Worm (Caenorhabditis elegans) whole organism, L3 larva: ENCODE measurements around the gene sax-3.

Experiments used
- R02D3.7 ChIP-seq: fragments of 150-350 bp; optimal IDR thresholded peaks from 2 replicates; lab custom pipeline; 2014; ENCODE audit warnings: missing biosample characterization, missing genetic modification characterization
- ZK546.5 ChIP-seq: sonication (generic microtip); optimal IDR thresholded peaks from 2 replicates; lab custom pipeline; 2017; ENCODE audit warnings: missing biosample characterization, missing genetic modification characterization
- aly-2 ChIP-seq: fragments of 150-350 bp; optimal IDR thresholded peaks from 2 replicates; lab custom pipeline; 2014; ENCODE audit warnings: missing biosample characterization, missing genetic modification characterization
- ama-1 ChIP-seq: fragments of 150-350 bp; optimal IDR thresholded peaks from 2 replicates; lab custom pipeline; 2018
- ceh-28 ChIP-seq: fragments of 150-350 bp; optimal IDR thresholded peaks from 2 replicates; lab custom pipeline; 2014; ENCODE audit warnings: missing biosample characterization, missing genetic modification reagents, missing genetic modification characterization
- ceh-9 ChIP-seq: sonication (generic microtip); optimal IDR thresholded peaks from 2 replicates; lab custom pipeline; 2018; ENCODE audit warnings: missing biosample characterization, missing genetic modification characterization
- daf-12 ChIP-seq: fragments of 150-350 bp; optimal IDR thresholded peaks from 2 replicates; lab custom pipeline; 2014; ENCODE audit warnings: missing biosample characterization, missing genetic modification reagents, missing genetic modification characterization
- egl-27 ChIP-seq: sonication (generic microtip); optimal IDR thresholded peaks from 4 replicates; lab custom pipeline; 2017; ENCODE audit warnings: missing biosample characterization, missing genetic modification reagents, missing genetic modification characterization
- elt-1 ChIP-seq: fragments of 150-350 bp; optimal IDR thresholded peaks from 2 replicates; lab custom pipeline; 2014; ENCODE audit warnings: missing biosample characterization, missing genetic modification characterization
- elt-2 ChIP-seq: sonication (generic microtip); optimal IDR thresholded peaks from 2 replicates; lab custom pipeline; 2016; ENCODE audit warnings: missing genetic modification reagents, mild to moderate bottlenecking, missing genetic modification characterization, missing compliant biosample characterization
- elt-3 ChIP-seq, 3 experiments: fragments of 150-350 bp in 1 of 3; sonication (generic microtip) in 2 of 3; optimal IDR thresholded peaks; 2 replicates in 2 of 3; 4 replicates in 1 of 3; lab custom pipeline; 2014 to 2017; ENCODE audit warnings: missing biosample characterization in 3 of 3, missing genetic modification characterization in 3 of 3
- eor-1 ChIP-seq, 2 experiments: fragments of 150-350 bp; optimal IDR thresholded peaks; 2 replicates each; lab custom pipeline; 2014 to 2018; ENCODE audit warnings: missing biosample characterization in 2 of 2, missing genetic modification characterization in 2 of 2
- fkh-10 ChIP-seq: sonication (generic microtip); optimal IDR thresholded peaks from 2 replicates; lab custom pipeline; 2017; ENCODE audit warnings: missing biosample characterization, missing genetic modification reagents, missing genetic modification characterization
- fkh-2 ChIP-seq: fragments of 150-350 bp; optimal IDR thresholded peaks from 2 replicates; lab custom pipeline; 2014; ENCODE audit warnings: missing biosample characterization, missing genetic modification reagents, missing genetic modification characterization
- fos-1 ChIP-seq: fragments of 150-350 bp; optimal IDR thresholded peaks from 2 replicates; lab custom pipeline; 2014; ENCODE audit warnings: missing biosample characterization, missing genetic modification characterization
- lsy-12 ChIP-seq: sonication (generic microtip); optimal IDR thresholded peaks from 2 replicates; lab custom pipeline; 2016; ENCODE audit warnings: mild to moderate bottlenecking, missing genetic modification characterization, missing compliant biosample characterization
- mdl-1 ChIP-seq: fragments of 150-350 bp; optimal IDR thresholded peaks from 2 replicates; lab custom pipeline; 2014; ENCODE audit warnings: missing biosample characterization, missing genetic modification characterization
- nhr-12 ChIP-seq: fragments of 150-350 bp; optimal IDR thresholded peaks from 2 replicates; lab custom pipeline; 2014; ENCODE audit warnings: missing biosample characterization, missing genetic modification characterization
- nhr-23 ChIP-seq: fragments of 150-350 bp; optimal IDR thresholded peaks from 2 replicates; lab custom pipeline; 2014; ENCODE audit warnings: missing biosample characterization, missing genetic modification reagents, missing genetic modification characterization
- nhr-237 ChIP-seq: fragments of 150-350 bp; optimal IDR thresholded peaks from 2 replicates; lab custom pipeline; 2014; ENCODE audit warnings: missing biosample characterization, missing genetic modification characterization
- nhr-25 ChIP-seq: sonication (generic microtip); optimal IDR thresholded peaks from 2 replicates; lab custom pipeline; 2017; ENCODE audit warnings: missing biosample characterization, missing genetic modification characterization
- nhr-28 ChIP-seq: fragments of 150-350 bp; optimal IDR thresholded peaks from 2 replicates; lab custom pipeline; 2014; ENCODE audit warnings: missing biosample characterization, missing genetic modification characterization
- nhr-43 ChIP-seq: sonication (generic microtip); optimal IDR thresholded peaks from 2 replicates; lab custom pipeline; 2016; ENCODE audit warnings: mild to moderate bottlenecking, missing genetic modification characterization, missing compliant biosample characterization; ENCODE audit not compliant: poor library complexity, severe bottlenecking
- nhr-67 ChIP-seq: fragments of 150-350 bp; optimal IDR thresholded peaks from 2 replicates; lab custom pipeline; 2014; ENCODE audit warnings: missing biosample characterization, missing genetic modification characterization
- nhr-76 ChIP-seq: fragments of 150-350 bp; sonication (generic microtip); optimal IDR thresholded peaks from 5 replicates; lab custom pipeline; 2014; ENCODE audit warnings: missing biosample characterization, missing genetic modification characterization
- pha-4 ChIP-seq: fragments of 150-350 bp; optimal IDR thresholded peaks from 2 replicates; lab custom pipeline; 2014; ENCODE audit warnings: missing biosample characterization, missing genetic modification reagents, missing genetic modification characterization
- pqm-1 ChIP-seq: fragments of 150-350 bp; optimal IDR thresholded peaks from 2 replicates; lab custom pipeline; 2017; ENCODE audit warnings: missing biosample characterization, missing genetic modification characterization, inconsistent platforms
- sea-2 ChIP-seq: fragments of 150-350 bp; sonication (generic microtip); optimal IDR thresholded peaks from 4 replicates; lab custom pipeline; 2014; ENCODE audit warnings: missing biosample characterization, missing genetic modification reagents, missing genetic modification characterization
- skn-1 ChIP-seq: fragments of 150-350 bp; optimal IDR thresholded peaks from 2 replicates; lab custom pipeline; 2014; ENCODE audit warnings: missing biosample characterization, missing genetic modification characterization
- snpc-4 ChIP-seq: fragments of 150-350 bp; optimal IDR thresholded peaks from 2 replicates; lab custom pipeline; 2014; ENCODE audit warnings: missing biosample characterization, missing genetic modification characterization
- unc-39 ChIP-seq: sonication (generic microtip); optimal IDR thresholded peaks from 4 replicates; lab custom pipeline; 2017; ENCODE audit warnings: missing biosample characterization, missing genetic modification characterization
- unc-62 ChIP-seq: fragments of 150-350 bp; sonication (generic microtip); optimal IDR thresholded peaks from 4 replicates; lab custom pipeline; 2014; ENCODE audit warnings: missing biosample characterization, missing genetic modification reagents, missing genetic modification characterization
- ztf-11 ChIP-seq: fragments of 150-350 bp; optimal IDR thresholded peaks from 2 replicates; lab custom pipeline; 2014; ENCODE audit warnings: missing biosample characterization, missing genetic modification characterization
- ztf-4 ChIP-seq: fragments of 150-350 bp; optimal IDR thresholded peaks from 2 replicates; lab custom pipeline; 2014; ENCODE audit warnings: missing biosample characterization, missing genetic modification characterization

Gene sax-3

DNA sequence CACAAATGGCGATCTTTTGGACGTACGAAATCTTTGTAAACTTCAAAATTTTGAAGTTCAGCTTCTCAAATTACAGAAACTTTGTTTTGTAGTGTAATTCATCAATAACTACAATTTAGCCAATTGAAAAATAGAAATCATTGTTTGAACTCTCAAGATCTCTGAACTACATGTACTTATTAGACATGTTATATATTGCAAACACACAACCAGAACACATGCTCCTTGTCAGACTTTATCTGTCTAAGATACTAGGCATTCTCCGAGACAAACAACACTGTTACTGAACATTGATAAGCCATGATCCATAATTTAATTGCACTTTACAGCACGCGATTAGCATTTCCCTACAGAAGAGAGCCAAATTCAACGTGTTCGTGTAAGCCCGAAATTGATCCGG is 41.2 kb downstream of the sax-3 start, which contains the start of gene ZK813.6:
ZK813.6 (plus strand) TSS at position 301 of the 400 bp plus-strand sequence.
- TF ChIP-seq R02D3.7 (tag; lab: Kevin White, UChicago) (no peak), ztf-11 (tag; lab: Kevin White, UChicago) (no peak)

DNA sequence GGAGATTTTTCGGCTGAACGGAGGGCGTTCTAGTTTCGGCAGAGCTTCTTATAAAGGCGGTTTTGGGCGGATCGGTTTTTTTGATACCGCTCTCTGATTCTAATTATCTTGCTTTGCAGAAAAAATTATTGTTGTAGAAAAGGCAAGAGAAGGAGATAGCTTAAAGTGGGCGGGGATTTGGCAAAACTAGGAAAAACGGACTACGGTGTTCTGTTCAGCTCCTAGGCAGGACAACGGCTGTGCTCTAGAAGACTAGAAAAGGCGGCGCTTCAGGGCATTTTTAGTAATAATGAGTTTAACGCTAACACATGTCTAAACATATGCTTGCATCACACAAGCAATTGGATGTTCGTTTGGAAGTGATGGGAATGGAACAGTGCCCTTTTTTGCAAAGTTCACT is 46.6 kb downstream of the sax-3 start, which contains the start of gene C04F6.7:
C04F6.7 (minus strand) TSS at position 101 of the 400 bp plus-strand sequence.
- TF ChIP-seq ZK546.5 (tag; lab: Kevin White, UChicago) (no peak), nhr-67 (tag; lab: Kevin White, UChicago) (no peak), elt-1 (tag; lab: Kevin White, UChicago) (no peak), fkh-2 (no peak), R02D3.7 (tag; lab: Kevin White, UChicago) (no peak), nhr-12 (tag; lab: Kevin White, UChicago) (no peak), ama-1 (lab: Kevin White, UChicago) (no peak), egl-27 (no peak), ceh-9 (no peak)

DNA sequence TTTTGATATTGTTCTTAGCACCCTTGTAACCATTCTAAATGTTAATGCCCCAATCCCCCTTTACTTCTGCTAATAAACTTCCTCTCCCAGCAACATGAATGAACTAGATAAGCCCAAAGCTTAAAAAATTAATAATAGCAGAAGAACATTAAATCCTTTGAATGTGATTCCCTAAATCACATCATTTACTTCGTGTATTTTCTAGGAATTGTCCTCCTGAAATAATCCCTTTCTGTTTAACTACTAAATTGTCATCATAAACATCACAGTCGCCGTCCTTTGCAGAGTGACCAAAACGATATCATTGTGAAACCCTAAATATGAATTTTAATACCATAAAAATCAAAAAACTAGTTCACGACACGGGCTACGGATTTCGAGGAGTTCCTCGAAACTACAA is 49.7 kb downstream of the sax-3 start:
- no peak for TF ChIP-seq elt-3 (tag; optimal IDR thresholded peaks at IDR 0.05; lab: Kevin White, UChicago)
- TF ChIP-seq egl-27: no peak

DNA sequence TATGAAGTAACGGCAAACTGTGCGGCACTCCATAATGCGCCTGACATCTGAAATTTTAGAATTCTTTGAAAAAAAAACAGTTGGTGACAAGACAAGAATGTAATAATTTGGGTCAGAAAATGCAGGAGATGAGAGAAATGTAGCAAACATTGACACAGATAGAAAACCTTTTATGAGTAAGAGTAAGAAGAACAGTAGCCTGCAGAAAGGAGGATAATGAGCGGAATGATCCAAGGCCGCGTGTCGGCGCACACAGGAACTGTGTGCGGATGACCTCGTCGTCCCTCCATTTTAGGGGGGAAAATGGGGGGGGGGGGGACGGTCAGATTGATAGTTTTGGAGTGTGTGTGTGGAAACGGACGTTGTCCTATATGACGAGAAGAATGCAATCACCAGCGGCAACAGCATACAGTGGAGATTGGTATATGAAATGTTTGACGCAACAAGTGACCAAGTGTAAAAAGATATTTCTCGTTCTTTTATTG is 51.0 kb downstream of the sax-3 start, which contains the start of gene dhs-27:
dhs-27 (minus strand) TSS at position 51 of the 485 bp plus-strand sequence.
- TF ChIP-seq nhr-23 (tag; lab: Kevin White, UChicago) (peak; percentile 60), fkh-10 (GFP tag; lab: Kevin White, UChicago) (no peak), nhr-25 (tag; lab: Kevin White, UChicago) (peak; percentile 59), skn-1 (tag; lab: Kevin White, UChicago) (no peak)

DNA sequence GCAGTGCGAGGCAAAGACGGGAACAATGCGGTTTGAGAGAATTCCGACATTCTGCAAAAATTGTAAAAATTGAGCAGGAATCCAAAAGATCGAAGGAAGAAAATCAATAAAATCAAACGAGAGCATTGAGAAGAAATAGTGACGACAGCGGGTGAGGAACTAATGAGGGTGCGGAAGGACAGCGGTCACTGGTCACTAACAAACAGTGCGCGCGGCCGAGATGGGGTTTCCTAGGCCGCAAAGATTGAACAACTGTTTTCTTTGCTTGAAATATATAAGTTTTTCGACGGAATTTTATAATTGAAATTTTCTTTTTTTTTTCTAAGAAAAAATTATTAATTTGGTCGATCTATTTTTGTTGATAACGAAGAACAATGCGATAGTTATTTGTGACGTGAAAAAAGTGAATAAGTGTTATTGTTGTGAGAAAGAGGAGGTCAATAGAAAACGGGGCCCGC is 54.1 kb downstream of the sax-3 start, which contains the start of gene unc-78:
unc-78 (minus strand) TSS at position 51 of the 458 bp plus-strand sequence.
- TF ChIP-seq mdl-1 (tag; lab: Kevin White, UChicago) (no peak), pqm-1 (peak; percentile 31), fkh-10 (GFP tag; lab: Kevin White, UChicago) (no peak), nhr-28 (tag; lab: Kevin White, UChicago) (no peak), eor-1 (tag; optimal IDR thresholded peaks at IDR 0.05; lab: Kevin White, UChicago) (no peak), ztf-4 (no peak), pha-4 (peak; percentile 16), elt-3 (tag; optimal IDR thresholded peaks at IDR 0.05; lab: Kevin White, UChicago) (no peak), nhr-43 (no peak), unc-39 (tag; lab: Kevin White, UChicago) (no peak), lsy-12 (no peak), elt-2 (tag; lab: Kevin White, UChicago) (peak; percentile 0), daf-12 (tag; lab: Kevin White, UChicago) (no peak), ama-1 (lab: Kevin White, UChicago) (no peak), nhr-12 (tag; lab: Kevin White, UChicago) (no peak), nhr-25 (tag; lab: Kevin White, UChicago) (no peak), nhr-76 (tag; lab: Kevin White, UChicago) (no peak), unc-62 (GFP tag; lab: Kevin White, UChicago) (no peak)

DNA sequence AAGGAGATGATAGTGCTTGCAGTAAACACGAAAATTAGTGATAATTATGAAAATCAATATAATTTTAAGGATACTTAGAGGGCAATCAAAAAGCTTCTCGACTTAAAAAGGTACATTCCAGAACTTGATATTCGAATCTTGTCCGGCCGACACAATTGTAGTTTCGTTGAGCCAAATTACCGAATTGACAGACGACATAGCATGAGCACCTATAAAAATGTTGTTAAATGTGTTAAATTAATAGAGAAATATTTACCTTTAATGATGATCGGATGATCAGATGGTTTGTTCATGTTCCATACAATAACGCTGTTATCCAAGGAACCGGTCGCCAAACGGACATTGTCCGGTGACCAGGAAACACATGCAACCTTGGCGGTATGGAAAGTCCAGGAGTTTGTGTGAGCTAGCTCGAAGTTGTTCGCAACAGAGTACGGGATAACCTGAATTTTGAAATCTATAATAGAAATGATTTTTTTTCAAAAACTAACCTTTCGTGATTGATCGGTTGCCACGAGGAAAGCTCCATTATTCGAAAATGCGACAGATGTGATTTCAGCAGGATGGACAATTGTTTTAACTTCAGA is 56.9 kb downstream of the sax-3 start:
- no peak for TF ChIP-seq fos-1 (tag; lab: Kevin White, UChicago)
- TF ChIP-seq aly-2 (tag; lab: Kevin White, UChicago): no peak
- no peak for TF ChIP-seq nhr-76 (tag; lab: Kevin White, UChicago)
- no peak for TF ChIP-seq eor-1 (tag; optimal IDR thresholded peaks at IDR 0.05; lab: Kevin White, UChicago)
- no peak for TF ChIP-seq sea-2 (GFP tag; lab: Kevin White, UChicago)
- no peak for TF ChIP-seq nhr-67 (tag; lab: Kevin White, UChicago)
- TF ChIP-seq nhr-237 (tag; lab: Kevin White, UChicago): no peak
- no peak for TF ChIP-seq nhr-23 (tag; lab: Kevin White, UChicago)
- no peak for TF ChIP-seq ceh-28 (tag; lab: Kevin White, UChicago)
- no peak for TF ChIP-seq snpc-4 (tag; lab: Kevin White, UChicago)
